Fruit fly (Drosophila melanogaster): ENCODE measurements around the gene CG12725.

CG12725 gene

dm6 chrX:13368149-13368548 is 34.5 kb downstream of the CG12725 start, which contains the start of gene dmrt11E (continued):
- TF ChIP-seq CG2199 (GFP tag; IDR thresholded peaks at IDR 0.05): 0 out of 3 replicates have a peak, but pooled peaks have one; percentile 54
- no peak for TF ChIP-seq CG18619 (GFP tag; optimal IDR thresholded peaks at IDR 0.05)
- TF ChIP-seq ssp (GFP tag; IDR thresholded peaks at IDR 0.05): 0 out of 2 replicates have a peak, but pooled peaks have one; percentile 32
- no peak for TF ChIP-seq pfk (GFP tag; optimal IDR thresholded peaks at IDR 0.05)
- no peak for TF ChIP-seq CG3995 (GFP tag; optimal IDR thresholded peaks at IDR 0.05)
- no peak for TF ChIP-seq YL-1 (GFP tag; optimal IDR thresholded peaks at IDR 0.05)
- TF ChIP-seq BEAF-32 (GFP tag; optimal IDR thresholded peaks at IDR 0.05): no peak
- no peak for TF ChIP-seq luna (GFP tag; optimal IDR thresholded peaks at IDR 0.05)
- TF ChIP-seq zfh2 (GFP tag; optimal IDR thresholded peaks at IDR 0.05): no peak
- no peak; the same call in 1 of the 2 replicates for TF ChIP-seq CG3847 (GFP tag; IDR thresholded peaks at IDR 0.05)
- no peak for TF ChIP-seq CG4328 (GFP tag; optimal IDR thresholded peaks at IDR 0.05)
- peak; percentile 78 for TF ChIP-seq dmrt99B (tag; optimal IDR thresholded peaks at IDR 0.05)
- TF ChIP-seq her (GFP tag; optimal IDR thresholded peaks at IDR 0.05): no peak
- TF ChIP-seq Mes4 (GFP tag; optimal IDR thresholded peaks at IDR 0.05): no peak
- peak; percentile 68 for TF ChIP-seq CG11504 (tag; optimal IDR thresholded peaks at IDR 0.05)
- TF ChIP-seq CG2875 (GFP tag; optimal IDR thresholded peaks at IDR 0.05): peak; percentile 58
- peak; percentile 36 for TF ChIP-seq CG8359 (GFP tag; optimal IDR thresholded peaks at IDR 0.05; ENCODE audit: borderline replicate concordance)
- no peak for TF ChIP-seq Hr39 (optimal IDR thresholded peaks at IDR 0.05)
- peak; percentile 58 for TF ChIP-seq Ada2b (GFP tag; IDR thresholded peaks at IDR 0.05)
- peak; percentile 59 for TF ChIP-seq gcm (GFP tag; optimal IDR thresholded peaks at IDR 0.05)
- TF ChIP-seq Doc2 (GFP tag; IDR thresholded peaks at IDR 0.05): no peak
- no peak for TF ChIP-seq wdn (GFP tag; IDR thresholded peaks at IDR 0.05)
- TF ChIP-seq yki (optimal IDR thresholded peaks at IDR 0.05): no peak
- peak; percentile 81 for TF ChIP-seq row (GFP tag; IDR thresholded peaks at IDR 0.05)

DNA sequence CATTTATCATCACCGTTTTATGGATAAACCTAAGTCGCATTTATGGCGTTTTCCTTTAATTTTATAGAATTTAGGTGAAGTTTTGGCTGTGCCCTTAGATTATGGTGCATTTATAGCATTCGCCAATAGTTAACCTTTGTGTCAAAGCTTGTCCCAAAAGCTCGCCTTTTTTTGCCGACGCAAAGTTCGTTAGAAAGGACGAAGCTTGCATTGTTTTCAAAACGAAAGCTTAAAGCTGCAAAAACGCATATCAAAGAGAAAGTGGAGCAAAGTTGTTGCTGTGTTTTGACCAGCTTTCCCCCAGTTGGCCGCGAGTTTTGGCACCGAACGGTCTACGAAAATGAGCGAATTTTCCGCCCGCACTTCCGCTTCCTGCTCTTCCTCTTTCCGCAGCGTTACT is 43.7 kb downstream of the CG12725 start, which contains the start of gene Syt12:
Syt12 (plus strand) TSS at position 301 of the 400 bp plus-strand sequence.
- TF ChIP-seq CG13624 (GFP tag; optimal IDR thresholded peaks at IDR 0.05): no peak
- TF ChIP-seq CG18619 (GFP tag; optimal IDR thresholded peaks at IDR 0.05): no peak
- peak; percentile 4 for TF ChIP-seq CG12071 (GFP tag; optimal IDR thresholded peaks at IDR 0.05)
- TF ChIP-seq mld (GFP tag; IDR thresholded peaks at IDR 0.05; ENCODE audit: partially characterized antibody): no peak
- no peak for TF ChIP-seq CG10462 (GFP tag; optimal IDR thresholded peaks at IDR 0.05)
- TF ChIP-seq fd3F (GFP tag; optimal IDR thresholded peaks at IDR 0.05): no peak
- TF ChIP-seq CG14014 (GFP tag; IDR thresholded peaks at IDR 0.05): no peak
- no peak for TF ChIP-seq CG1832 (GFP tag; optimal IDR thresholded peaks at IDR 0.05)
- no peak for TF ChIP-seq Mrtf (GFP tag; IDR thresholded peaks at IDR 0.05)
- TF ChIP-seq CG14965 (GFP tag; optimal IDR thresholded peaks at IDR 0.05; ENCODE audit: borderline replicate concordance): no peak
- TF ChIP-seq NK7.1 (GFP tag; optimal IDR thresholded peaks at IDR 0.05): no peak
- TF ChIP-seq tgo (GFP tag; IDR thresholded peaks at IDR 0.05): no peak
- peak; percentile 1 for TF ChIP-seq CG18599 (GFP tag; optimal IDR thresholded peaks at IDR 0.05)
- no peak for TF ChIP-seq tup (GFP tag; optimal IDR thresholded peaks at IDR 0.05)
- TF ChIP-seq oc (tag; optimal IDR thresholded peaks at IDR 0.05): no peak
- TF ChIP-seq CG10654 (GFP tag; optimal IDR thresholded peaks at IDR 0.05): no peak
- no peak for TF ChIP-seq CG9727 (GFP tag; optimal IDR thresholded peaks at IDR 0.05)
- TF ChIP-seq Ets65A (GFP tag): no peak
- TF ChIP-seq slbo (GFP tag; IDR thresholded peaks at IDR 0.05): no peak
- peak; percentile 21 for TF ChIP-seq CTCF (GFP tag; optimal IDR thresholded peaks at IDR 0.05)
- peak; percentile 2 for TF ChIP-seq CG17385 (GFP tag; optimal IDR thresholded peaks at IDR 0.05)
- no peak for TF ChIP-seq bcd (GFP tag; optimal IDR thresholded peaks at IDR 0.05)
- TF ChIP-seq tll (GFP tag; optimal IDR thresholded peaks at IDR 0.05): no peak
- TF ChIP-seq pita (GFP tag; optimal IDR thresholded peaks at IDR 0.05): no peak
- TF ChIP-seq CG7963 (GFP tag; IDR thresholded peaks at IDR 0.05; ENCODE audit: partially characterized antibody): no peak
- no peak for TF ChIP-seq sima (GFP tag; optimal IDR thresholded peaks at IDR 0.05)
- peak; percentile 46 for TF ChIP-seq Ets97D (GFP tag; optimal IDR thresholded peaks at IDR 0.05)
- peak; percentile 16 for TF ChIP-seq CG34376 (GFP tag; optimal IDR thresholded peaks at IDR 0.05)
- no peak for TF ChIP-seq croc (GFP tag; conservative IDR thresholded peaks at IDR 0.05)
- TF ChIP-seq mirr (GFP tag; optimal IDR thresholded peaks at IDR 0.05): no peak
